Worm (Caenorhabditis elegans) whole organism, L4 larva: ENCODE data around the gene srp-7.

Source experiments
- F44E2.7 ChIP-seq: fragments of 200-800 bp; sonication (Bioruptor generic); IDR thresholded peaks from 2 replicates; pipeline ENCODE4 v2.1.2; 2022; ENCODE audit warnings: missing genetic modification characterization, missing compliant biosample characterization
- R02D3.7 ChIP-seq: fragments of 150-350 bp; sonication (generic microtip); optimal IDR thresholded peaks from 3 replicates; lab custom pipeline; 2014; ENCODE audit warnings: missing biosample characterization, missing genetic modification characterization
- T20F7.1 ChIP-seq: fragments of 200-800 bp; sonication (Bioruptor generic); optimal IDR thresholded peaks from 2 replicates; lab custom pipeline; 2018; ENCODE audit warnings: mild to moderate bottlenecking, missing genetic modification characterization, missing compliant biosample characterization
- Y105C5A.15 ChIP-seq: fragments of 200-800 bp; sonication (Bioruptor generic); IDR thresholded peaks from 2 replicates; pipeline ENCODE4 v1.3.6; 2022; ENCODE audit warnings: missing genetic modification characterization, missing compliant biosample characterization
- aha-1 ChIP-seq: fragments of 150-350 bp; peaks from one replicate; lab custom pipeline; 2014; ENCODE audit warnings: missing biosample characterization, missing genetic modification characterization
- aly-2 ChIP-seq: sonication (generic microtip); optimal IDR thresholded peaks from 2 replicates; lab custom pipeline; 2018; ENCODE audit warnings: missing biosample characterization, missing genetic modification characterization
- arid-1 ChIP-seq: fragments of 200-800 bp; sonication (Bioruptor generic); conservative IDR thresholded peaks from 2 replicates; pipeline ENCODE4 v1.3.6; 2022; ENCODE audit warnings: missing genetic modification reagents, missing genetic modification characterization, missing compliant biosample characterization
- attf-4 ChIP-seq: sonication (generic microtip); optimal IDR thresholded peaks from 3 replicates; lab custom pipeline; 2017; ENCODE audit warnings: missing biosample characterization, missing genetic modification characterization
- daf-16 ChIP-seq, 3 experiments: sonication (generic microtip); optimal IDR thresholded peaks; 2 replicates each; lab custom pipeline; 2016 to 2017; ENCODE audit warnings: missing genetic modification characterization in 3 of 3, missing genetic modification reagents in 3 of 3, mild to moderate bottlenecking in 2 of 3, missing compliant biosample characterization in 2 of 3, missing biosample characterization in 1 of 3, moderate library complexity in 1 of 3
- duxl-1 ChIP-seq: sonication (generic microtip); optimal IDR thresholded peaks from 2 replicates; lab custom pipeline; 2016; ENCODE audit warnings: mild to moderate bottlenecking, missing genetic modification characterization, moderate library complexity, missing compliant biosample characterization; ENCODE audit not compliant: poor library complexity
- dve-1 ChIP-seq: sonication (generic microtip); optimal IDR thresholded peaks from 2 replicates; lab custom pipeline; 2017; ENCODE audit warnings: antibody characterized with exemption, mild to moderate bottlenecking, missing genetic modification characterization, missing compliant biosample characterization; ENCODE audit not compliant: insufficient read depth
- gei-8 ChIP-seq: fragments of 200-800 bp; sonication (Bioruptor generic); optimal IDR thresholded peaks from 2 replicates; lab custom pipeline; 2018; ENCODE audit warnings: mild to moderate bottlenecking, missing genetic modification characterization, missing compliant biosample characterization
- hlh-11 ChIP-seq: fragments of 200-800 bp; sonication (Bioruptor generic); optimal IDR thresholded peaks from 2 replicates; lab custom pipeline; 2018; ENCODE audit warnings: mild to moderate bottlenecking, missing genetic modification characterization, missing compliant biosample characterization
- hmg-1.1 ChIP-seq: fragments of 200-800 bp; sonication (Bioruptor generic); IDR thresholded peaks from 2 replicates; pipeline ENCODE4 v1.3.6; 2022; ENCODE audit warnings: missing genetic modification reagents, missing genetic modification characterization, missing compliant biosample characterization
- lim-7 ChIP-seq: fragments of 200-800 bp; sonication (Bioruptor generic); IDR thresholded peaks from 2 replicates; pipeline ENCODE4 v1.3.6; 2022; ENCODE audit warnings: missing genetic modification characterization, missing compliant biosample characterization
- madf-5 ChIP-seq, 2 experiments: fragments of 200-800 bp; sonication (Bioruptor generic); IDR thresholded peaks; 2 replicates each; pipeline ENCODE4 v1.3.6; 2022; ENCODE audit warnings: missing compliant biosample characterization in 2 of 2, missing genetic modification characterization in 2 of 2
- mep-1 ChIP-seq: fragments of 150-350 bp; sonication (generic microtip); optimal IDR thresholded peaks from 3 replicates; lab custom pipeline; 2014; ENCODE audit warnings: missing biosample characterization, missing genetic modification characterization
- mes-2 ChIP-seq: sonication (generic microtip); optimal IDR thresholded peaks from 2 replicates; lab custom pipeline; 2016; ENCODE audit warnings: missing genotype, mild to moderate bottlenecking, missing genetic modification characterization, missing compliant biosample characterization; ENCODE audit not compliant: poor library complexity, severe bottlenecking
- nhr-10 ChIP-seq: fragments of 150-350 bp; optimal IDR thresholded peaks from 2 replicates; lab custom pipeline; 2014; ENCODE audit warnings: missing biosample characterization, missing genetic modification characterization
- nhr-102 ChIP-seq: sonication (generic microtip); optimal IDR thresholded peaks from 2 replicates; lab custom pipeline; 2016; ENCODE audit warnings: mild to moderate bottlenecking, missing genetic modification characterization, moderate library complexity, missing compliant biosample characterization
- nhr-111 ChIP-seq: fragments of 200-800 bp; sonication (Bioruptor generic); optimal IDR thresholded peaks from 2 replicates; lab custom pipeline; 2018; ENCODE audit warnings: mild to moderate bottlenecking, missing genetic modification characterization, missing compliant biosample characterization
- nhr-28 ChIP-seq: fragments of 150-350 bp; optimal IDR thresholded peaks from 2 replicates; lab custom pipeline; 2014; ENCODE audit warnings: missing biosample characterization, missing genetic modification characterization
- nhr-42 ChIP-seq: fragments of 200-800 bp; sonication (Bioruptor generic); IDR thresholded peaks from 2 replicates; pipeline ENCODE4 v1.3.6; 2022; ENCODE audit warnings: missing genetic modification characterization, missing compliant biosample characterization
- nhr-48 ChIP-seq: sonication (generic microtip); optimal IDR thresholded peaks from 2 replicates; lab custom pipeline; 2016; ENCODE audit warnings: mild to moderate bottlenecking, missing genetic modification characterization, missing compliant biosample characterization
- nhr-6 ChIP-seq: fragments of 150-350 bp; optimal IDR thresholded peaks from 2 replicates; lab custom pipeline; 2014; ENCODE audit warnings: missing biosample characterization, missing genetic modification characterization
- php-3 ChIP-seq: fragments of 200-800 bp; sonication (Bioruptor generic); IDR thresholded peaks from 2 replicates; pipeline ENCODE4 v1.3.6; 2022; ENCODE audit warnings: missing genetic modification reagents, missing genetic modification characterization, missing compliant biosample characterization
- pqm-1 ChIP-seq: sonication (generic microtip); optimal IDR thresholded peaks from 2 replicates; lab custom pipeline; 2017; ENCODE audit warnings: missing biosample characterization, missing genetic modification characterization
- saeg-2 ChIP-seq: fragments of 200-800 bp; sonication (Bioruptor generic); IDR thresholded peaks from 2 replicates; pipeline ENCODE4 v1.3.6; 2022; ENCODE audit warnings: missing genetic modification reagents, missing genetic modification characterization, missing compliant biosample characterization
- set-16 ChIP-seq: fragments of 200-800 bp; sonication (Bioruptor generic); IDR thresholded peaks from 2 replicates; pipeline ENCODE4 v1.3.6; 2022; ENCODE audit warnings: missing genetic modification reagents, missing genetic modification characterization, missing compliant biosample characterization
- spr-3 ChIP-seq: fragments of 200-800 bp; sonication (Bioruptor generic); optimal IDR thresholded peaks from 2 replicates; lab custom pipeline; 2018; ENCODE audit warnings: mild to moderate bottlenecking, missing genetic modification characterization, missing compliant biosample characterization
- unc-39 ChIP-seq: sonication (generic microtip); optimal IDR thresholded peaks from 2 replicates; lab custom pipeline; 2017; ENCODE audit warnings: missing biosample characterization, missing genetic modification characterization
- unc-62 ChIP-seq, 3 experiments: fragments of 150-350 bp in 1 of 3; sonication (generic microtip); optimal IDR thresholded peaks in 2 of 3; peaks in 1 of 3; 1 replicate in 1 of 3; 2 replicates in 2 of 3; lab custom pipeline; 2014 to 2017; ENCODE audit warnings: missing biosample characterization in 3 of 3, missing genetic modification characterization in 3 of 3, missing genetic modification reagents in 3 of 3, missing genotype in 1 of 3
- vab-7 ChIP-seq: fragments of 200-800 bp; sonication (Bioruptor generic); IDR thresholded peaks from 2 replicates; pipeline ENCODE4 v1.3.6; 2022; ENCODE audit warnings: missing genetic modification reagents, missing genetic modification characterization, missing compliant biosample characterization
- zfp-2 ChIP-seq: sonication (generic microtip); optimal IDR thresholded peaks from 2 replicates; lab custom pipeline; 2016; ENCODE audit warnings: mild to moderate bottlenecking, missing genetic modification characterization, missing compliant biosample characterization
- zip-11 ChIP-seq: fragments of 200-800 bp; sonication (Bioruptor generic); IDR thresholded peaks from 2 replicates; pipeline ENCODE4 v1.3.6; 2022; ENCODE audit warnings: missing genetic modification characterization, missing compliant biosample characterization
- zip-2 ChIP-seq: fragments of 150-350 bp; optimal IDR thresholded peaks from 2 replicates; lab custom pipeline; 2014; ENCODE audit warnings: missing biosample characterization, missing genetic modification characterization
- ztf-7 ChIP-seq: fragments of 150-350 bp; optimal IDR thresholded peaks from 2 replicates; lab custom pipeline; 2014; ENCODE audit warnings: missing biosample characterization, missing genetic modification characterization

srp-7 gene

DNA sequence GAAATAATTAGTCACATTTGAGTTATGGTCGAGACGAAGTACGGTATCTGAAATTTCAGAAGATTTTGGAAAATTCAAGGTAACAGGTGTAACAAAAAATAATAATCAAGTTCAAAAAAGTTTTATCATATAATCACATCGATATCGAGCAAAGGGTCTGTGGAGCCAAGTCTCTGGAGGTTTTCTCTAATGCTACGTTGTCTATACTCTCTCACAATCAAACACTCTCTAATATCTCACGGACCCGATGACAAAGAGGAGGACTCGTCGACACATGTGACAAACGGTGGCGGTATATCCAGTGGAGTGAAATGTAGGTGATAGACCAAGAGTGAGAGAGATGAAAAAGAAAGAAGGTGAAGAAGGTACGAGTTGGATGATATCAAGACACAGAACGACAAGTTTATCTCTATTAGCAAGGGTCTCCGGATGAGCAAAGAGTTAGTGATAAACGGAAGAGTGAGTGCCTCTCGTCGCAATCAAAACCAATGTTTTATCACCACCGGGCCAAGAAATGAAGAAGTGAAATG is 17.0 kb downstream of the srp-7 start, which contains the start of gene F20D6.10 (continued):
- TF ChIP-seq zip-2 (no peak), mep-1 (tag; lab: Kevin White, UChicago) (no peak), unc-62 (GFP tag; optimal IDR thresholded peaks at IDR 0.05 in 1 of 2; lab: Kevin White, UChicago) (peak in 1 of 2 experiments; percentile 33), unc-62 (tag; optimal IDR thresholded peaks at IDR 0.05; lab: Kevin White, UChicago) (no peak), madf-5 (GFP tag; IDR thresholded peaks at IDR 0.05; lab: Robert Waterston, UW) (no peak), aha-1 (tag; lab: Kevin White, UChicago) (peak; percentile 58), spr-3 (GFP tag; lab: Kevin White, UChicago) (no peak), hmg-1.1 (GFP tag; lab: Robert Waterston, UW) (no peak), gei-8 (GFP tag; lab: Kevin White, UChicago) (no peak), nhr-28 (tag; lab: Kevin White, UChicago) (no peak), nhr-102 (tag; lab: Kevin White, UChicago) (no peak), duxl-1 (tag; lab: Kevin White, UChicago) (no peak)

DNA sequence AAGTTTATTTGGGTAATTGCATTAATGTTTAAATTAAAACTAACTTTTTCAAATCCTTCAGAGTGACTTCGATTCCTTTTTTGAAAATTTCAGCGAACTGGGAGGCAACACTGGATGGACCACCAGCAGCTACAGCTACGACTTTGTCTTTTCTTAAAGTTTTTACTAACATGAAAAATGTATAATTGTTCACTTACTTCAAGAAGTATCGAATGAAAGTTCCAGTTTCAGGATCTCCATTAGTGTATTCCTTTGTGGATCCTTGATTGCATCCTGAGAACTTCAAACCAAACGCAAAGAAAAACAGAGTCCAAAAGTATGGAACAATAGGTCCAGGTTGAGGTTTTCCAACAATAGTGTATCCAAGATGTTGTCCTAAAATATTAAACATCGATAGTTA is 18.1 kb downstream of the srp-7 start:
- peak in 1 of 2 experiments; percentile 92 for TF ChIP-seq unc-62 (GFP tag; optimal IDR thresholded peaks at IDR 0.05 in 1 of 2; lab: Kevin White, UChicago)
- TF ChIP-seq unc-62 (tag; optimal IDR thresholded peaks at IDR 0.05; lab: Kevin White, UChicago) = no peak
- TF ChIP-seq F44E2.7 = no peak
- TF ChIP-seq aha-1 (tag; lab: Kevin White, UChicago) = peak; percentile 27

DNA sequence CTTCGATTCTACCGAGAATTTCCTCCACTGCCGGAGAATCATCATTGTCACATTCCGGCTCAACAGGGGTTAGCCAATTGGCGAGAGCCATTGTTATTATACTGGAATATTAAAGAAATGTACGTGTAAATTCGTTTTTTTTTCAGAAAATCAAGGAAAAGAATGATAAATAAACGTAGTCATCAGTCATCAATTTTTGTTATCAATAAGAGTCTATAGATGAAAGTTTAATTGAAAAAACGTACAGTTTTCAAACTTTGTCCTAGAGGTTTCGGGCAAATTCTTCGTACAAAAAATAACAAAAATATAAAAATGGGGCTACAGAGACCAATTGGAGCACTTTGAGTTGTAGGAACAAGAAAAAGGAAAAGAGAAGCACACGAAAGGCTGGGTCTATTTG is 20.1 kb downstream of the srp-7 start, which contains the start of gene F20D6.11:
Gene F20D6.11 (minus strand): TSS at position 101 of the 400 bp plus-strand sequence.
- TF ChIP-seq unc-39 (tag; lab: Kevin White, UChicago) = no peak
- peak; percentile 5 for TF ChIP-seq hlh-11 (tag; lab: Kevin White, UChicago)
- TF ChIP-seq daf-16 (GFP tag; optimal IDR thresholded peaks at IDR 0.05; lab: Kevin White, UChicago) = no peak
- TF ChIP-seq daf-16 (tag; optimal IDR thresholded peaks at IDR 0.05; lab: Kevin White, UChicago) = peak; percentile 19
- TF ChIP-seq, all 104 proteins: peak for 2

DNA sequence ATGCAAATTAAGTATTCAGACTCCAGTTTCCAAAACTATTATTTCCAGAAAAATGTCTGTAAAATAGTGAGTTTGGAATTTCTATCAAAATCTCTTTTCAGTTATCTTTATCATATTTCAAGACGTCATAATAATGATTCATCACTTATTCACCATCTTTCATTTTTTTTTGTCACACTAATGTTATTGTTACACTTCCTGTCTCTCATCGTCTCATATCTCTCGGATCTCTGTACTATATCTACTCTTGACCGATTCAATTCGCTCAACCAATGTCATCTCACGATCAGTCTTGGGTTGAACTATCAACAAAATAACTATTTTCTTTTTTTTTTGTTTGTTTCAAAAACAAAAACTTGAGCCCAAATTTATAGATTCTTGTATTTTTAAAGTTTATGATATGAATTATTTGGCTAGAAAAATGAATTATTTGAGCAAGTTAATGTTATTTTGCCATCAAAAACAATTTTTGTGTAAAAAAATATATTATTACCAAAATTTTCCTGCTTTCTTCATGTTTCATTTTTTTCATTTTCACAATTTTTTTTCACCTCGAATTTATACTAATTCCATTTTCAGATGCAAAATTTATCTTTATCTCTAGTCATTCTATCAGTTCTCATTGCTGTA is 22.4 kb downstream of the srp-7 start, which contains the start of gene cri-2:
Gene cri-2 (plus strand): TSS at position 580 of the 630 bp plus-strand sequence.
- peak; percentile 30 for TF ChIP-seq T20F7.1 (GFP tag; lab: Kevin White, UChicago)
- TF ChIP-seq pqm-1 (tag; lab: Kevin White, UChicago) = no peak
- peak; percentile 39 for TF ChIP-seq nhr-28 (tag; lab: Kevin White, UChicago)
- TF ChIP-seq dve-1 (tag; lab: Kevin White, UChicago) = peak; percentile 46
- peak; percentile 19 for TF ChIP-seq hlh-11 (tag; lab: Kevin White, UChicago)
- no peak for TF ChIP-seq unc-62 (GFP tag; optimal IDR thresholded peaks at IDR 0.05 in 1 of 2; lab: Kevin White, UChicago)
- no peak for TF ChIP-seq unc-62 (tag; optimal IDR thresholded peaks at IDR 0.05; lab: Kevin White, UChicago)
- TF ChIP-seq arid-1 (GFP tag; lab: Robert Waterston, UW) = no peak
- peak; percentile 13 for TF ChIP-seq nhr-6 (tag; lab: Kevin White, UChicago)
- TF ChIP-seq nhr-48 (tag; lab: Kevin White, UChicago) = no peak
- peak in 1 of 2 experiments; percentile 76 for TF ChIP-seq daf-16 (GFP tag; optimal IDR thresholded peaks at IDR 0.05; lab: Kevin White, UChicago)
- no peak for TF ChIP-seq daf-16 (tag; optimal IDR thresholded peaks at IDR 0.05; lab: Kevin White, UChicago)
- no peak for TF ChIP-seq nhr-42 (GFP tag; lab: Robert Waterston, UW)
- no peak for TF ChIP-seq zfp-2 (tag; lab: Kevin White, UChicago)
- peak; percentile 46 for TF ChIP-seq aha-1 (tag; lab: Kevin White, UChicago)

DNA sequence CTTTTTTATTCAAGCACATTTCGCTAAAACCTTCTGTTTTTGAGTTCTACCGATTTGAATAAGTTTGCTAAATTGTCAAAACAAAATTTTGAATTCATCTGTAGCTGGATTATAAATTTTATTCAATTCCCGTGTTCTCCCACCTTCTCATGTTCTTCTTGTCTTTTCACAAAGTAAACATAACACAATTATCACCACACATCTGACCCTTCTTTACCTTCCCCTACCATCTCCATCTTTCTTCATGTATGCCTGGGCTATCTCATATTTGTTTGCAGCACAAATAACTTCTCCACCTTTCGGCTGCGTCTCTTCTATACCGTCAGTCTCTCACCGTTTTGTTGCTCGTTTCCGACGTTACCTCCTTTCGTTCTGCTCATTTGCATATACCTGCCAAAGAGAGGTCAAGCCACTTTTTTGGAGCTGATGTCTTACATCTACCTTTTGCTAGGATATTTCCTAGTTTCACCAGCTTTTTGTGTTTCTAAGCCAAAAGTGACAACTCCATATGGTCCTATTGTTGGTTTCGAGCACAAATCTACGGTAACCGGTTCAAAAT is 24.2 kb downstream of the srp-7 start, which contains the start of gene cest-17:
Gene cest-17 (plus strand): TSS at position 248 of the 559 bp plus-strand sequence.
- TF ChIP-seq lim-7 (no peak), zip-11 (no peak), duxl-1 (tag; lab: Kevin White, UChicago) (no peak), R02D3.7 (tag; lab: Kevin White, UChicago) (no peak), mep-1 (tag; lab: Kevin White, UChicago) (peak; percentile 5), vab-7 (no peak), php-3 (no peak), Y105C5A.15 (GFP tag; lab: Robert Waterston, UW) (no peak), pqm-1 (tag; lab: Kevin White, UChicago) (no peak), saeg-2 (GFP tag; lab: Robert Waterston, UW) (no peak), nhr-10 (tag; lab: Kevin White, UChicago) (no peak), hlh-11 (tag; lab: Kevin White, UChicago) (peak; percentile 8), mes-2 (peak; percentile 11), set-16 (no peak), nhr-111 (GFP tag; lab: Kevin White, UChicago) (no peak), daf-16 (GFP tag; optimal IDR thresholded peaks at IDR 0.05; lab: Kevin White, UChicago) (no peak), daf-16 (tag; optimal IDR thresholded peaks at IDR 0.05; lab: Kevin White, UChicago) (peak; percentile 71), ztf-7 (tag; lab: Kevin White, UChicago) (no peak), attf-4 (no peak), aly-2 (no peak), nhr-48 (tag; lab: Kevin White, UChicago) (no peak)
